Worm (Caenorhabditis elegans): Measurements from ENCODE around the gene F45C12.17.
"Not testable (repeated sequence)": the region's sequence is repeated elsewhere in the genome, so short reads cannot be mapped to it uniquely, and the experiment has no call there.

F45C12.17 gene

DNA sequence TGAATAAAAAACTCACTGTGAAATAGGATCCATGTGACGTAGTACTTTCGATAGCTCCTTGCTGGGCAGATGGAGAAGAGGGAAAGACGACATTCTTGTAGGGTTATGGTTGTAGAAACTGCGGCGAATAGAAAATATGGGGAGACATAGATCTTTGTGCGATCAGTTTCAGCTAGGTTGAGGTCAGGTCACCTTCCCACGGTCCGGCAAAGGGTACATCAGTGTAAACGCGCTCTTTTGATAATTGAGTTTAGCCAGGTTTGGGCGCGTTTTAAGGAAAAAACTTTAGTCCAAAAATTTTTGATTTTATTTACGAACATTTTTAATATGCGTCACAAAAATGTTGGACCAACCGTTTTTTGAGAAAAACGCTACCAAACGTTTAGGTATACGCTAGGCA lies 30.2 kb downstream of the F45C12.17 start, which contains the start of gene F36H5.17:
Gene F36H5.17, minus strand, starts transcription at position 101 of the 400 bp plus-strand sequence.
- TF ChIP-seq W03F9.2 (tag; optimal IDR thresholded peaks at IDR 0.05) (no peak), dao-5 (tag; optimal IDR thresholded peaks at IDR 0.05) (no peak), him-1 (tag; optimal IDR thresholded peaks at IDR 0.05) (no peak)

DNA sequence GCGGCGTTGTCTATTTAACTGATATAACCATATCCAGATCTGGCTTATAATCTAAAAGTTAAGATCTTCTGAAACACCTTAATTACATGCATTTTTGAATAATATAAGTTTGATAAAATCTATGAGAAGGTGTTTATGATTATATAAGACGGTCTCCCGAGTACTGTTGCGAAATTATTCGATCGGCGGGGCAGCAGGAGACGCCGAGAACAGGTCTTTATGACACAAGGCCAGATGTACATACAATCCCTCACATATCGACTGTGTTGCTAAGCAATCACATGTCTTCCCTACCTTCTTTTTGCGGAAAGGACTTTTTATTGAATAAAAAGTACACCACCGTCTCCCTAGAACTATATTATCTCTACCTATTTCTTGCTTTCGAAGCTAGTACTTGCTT lies 30.7 kb downstream of the F45C12.17 start, which contains the start of gene fbxb-53:
Gene fbxb-53, plus strand, starts transcription at position 301 of the 400 bp plus-strand sequence.
- no peak for TF ChIP-seq him-1 (tag; optimal IDR thresholded peaks at IDR 0.05)
- TF ChIP-seq dao-5 (tag; optimal IDR thresholded peaks at IDR 0.05) = no peak
- no peak for TF ChIP-seq W03F9.2 (tag; optimal IDR thresholded peaks at IDR 0.05)

DNA sequence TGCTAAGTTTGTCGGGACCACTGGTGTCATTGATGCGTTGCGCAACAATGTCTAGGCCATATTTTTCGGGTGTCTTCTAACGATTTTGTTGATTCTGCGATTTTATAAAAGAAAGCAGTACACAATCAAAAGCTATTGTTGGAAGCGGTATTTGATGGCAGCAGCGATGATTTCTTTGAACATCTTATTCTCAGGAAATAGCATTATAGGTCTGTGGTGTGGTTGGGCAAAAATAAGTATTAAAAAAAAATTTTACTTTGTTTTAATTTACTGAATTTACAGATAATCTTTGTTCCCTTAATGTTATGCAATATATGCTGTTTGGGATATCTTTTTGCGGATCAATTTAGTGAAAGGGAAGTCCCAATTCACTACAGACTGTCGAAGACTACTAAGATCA lies 31.1 kb downstream of the F45C12.17 start, which contains the start of gene F36H5.10:
Gene F36H5.10, plus strand, starts transcription at position 301 of the 400 bp plus-strand sequence.
- TF ChIP-seq dao-5 (tag; optimal IDR thresholded peaks at IDR 0.05) = no peak
- no peak for TF ChIP-seq him-1 (tag; optimal IDR thresholded peaks at IDR 0.05)
- no peak for TF ChIP-seq W03F9.2 (tag; optimal IDR thresholded peaks at IDR 0.05)

DNA sequence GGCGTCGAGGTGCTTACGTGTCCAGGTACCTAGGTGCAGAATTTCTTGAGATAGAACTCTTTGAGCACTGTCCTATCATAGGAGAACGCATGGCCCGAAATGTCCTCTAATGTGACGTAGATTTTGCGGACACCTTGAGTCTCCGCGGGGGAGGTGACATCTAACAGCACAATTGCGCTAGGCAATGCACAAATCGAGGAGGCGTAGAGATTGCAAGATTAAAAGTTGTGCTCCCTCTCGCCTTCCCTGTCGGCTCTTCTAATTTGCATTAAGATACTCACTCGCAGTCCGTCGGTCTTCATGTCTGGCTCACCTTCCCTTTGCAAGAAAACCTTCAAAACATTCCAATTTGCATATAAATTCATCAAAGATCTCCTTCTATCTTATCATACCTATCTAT lies 33.7 kb downstream of the F45C12.17 start, which contains the start of gene F36H5.18:
Gene F36H5.18, plus strand, starts transcription at position 301 of the 400 bp plus-strand sequence.
- TF ChIP-seq W03F9.2 (tag; optimal IDR thresholded peaks at IDR 0.05) (no peak), him-1 (tag; optimal IDR thresholded peaks at IDR 0.05) (no peak), dao-5 (tag; optimal IDR thresholded peaks at IDR 0.05) (no peak)

DNA sequence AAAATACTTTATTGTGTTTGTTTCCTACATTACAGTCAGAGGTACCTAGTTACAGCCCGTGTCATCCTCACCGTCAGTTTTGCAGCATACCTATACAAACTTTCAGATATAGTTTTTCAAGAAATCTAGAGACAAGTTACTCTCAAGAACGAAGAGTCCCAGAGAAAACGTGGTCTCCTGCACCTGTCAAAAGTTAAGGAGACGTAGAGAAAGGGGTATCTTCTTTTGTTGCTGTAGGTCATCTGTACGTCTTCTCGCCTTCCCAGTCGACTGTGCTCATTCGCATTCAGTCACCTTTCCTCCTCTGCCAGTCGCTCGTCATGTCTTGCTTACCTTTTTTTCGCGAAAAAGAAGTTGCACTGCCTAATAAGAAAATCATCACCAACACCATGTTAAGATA lies 35.7 kb downstream of the F45C12.17 start, which contains the start of gene F36H5.4:
Gene F36H5.4, plus strand, starts transcription at position 301 of the 400 bp plus-strand sequence.
- TF ChIP-seq dao-5 (tag; optimal IDR thresholded peaks at IDR 0.05) = no peak
- no peak for TF ChIP-seq W03F9.2 (tag; optimal IDR thresholded peaks at IDR 0.05)

DNA sequence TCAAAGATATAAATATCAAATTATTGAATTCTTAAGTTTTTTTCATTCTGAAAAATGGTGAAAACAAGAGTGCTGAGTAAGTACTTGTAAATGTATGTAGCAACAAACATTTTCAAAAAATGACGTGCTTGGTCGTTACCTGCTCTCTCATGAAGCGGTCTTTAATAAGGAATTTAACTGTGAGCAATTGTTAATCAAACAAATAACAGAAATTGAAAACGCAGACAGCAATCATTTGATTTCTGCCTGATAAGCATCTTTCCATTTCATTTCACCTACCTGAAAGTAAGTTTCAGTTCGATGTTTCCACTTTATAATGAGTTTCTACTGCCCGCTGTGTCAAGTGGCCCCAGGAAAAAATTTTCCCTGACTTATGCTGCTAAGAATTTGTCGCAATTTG lies 37.2 kb downstream of the F45C12.17 start, which contains the start of gene math-28:
Gene math-28, plus strand, starts transcription at position 301 of the 400 bp plus-strand sequence.
- TF ChIP-seq dao-5 (tag; optimal IDR thresholded peaks at IDR 0.05) = no peak
- no peak for TF ChIP-seq W03F9.2 (tag; optimal IDR thresholded peaks at IDR 0.05)
- TF ChIP-seq him-1 (tag; optimal IDR thresholded peaks at IDR 0.05) = no peak

DNA sequence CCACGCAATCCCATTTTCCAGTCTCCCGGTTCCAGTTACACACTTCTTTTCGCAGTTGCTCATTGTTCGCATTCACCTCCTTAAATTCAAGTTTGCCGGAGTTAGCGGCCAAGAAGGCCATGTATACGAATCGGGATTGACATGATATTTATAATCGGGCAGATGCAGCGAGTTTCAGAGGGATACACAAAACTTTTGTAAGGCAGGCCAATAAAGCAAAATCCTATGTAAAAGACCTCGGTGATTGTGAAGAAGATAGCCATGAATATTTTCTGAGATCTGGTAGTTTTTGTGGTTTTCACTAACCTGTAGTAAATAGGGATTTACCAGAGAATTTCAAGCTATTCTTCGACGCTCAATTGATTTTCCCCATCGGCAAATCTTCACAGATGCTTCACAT lies 40.8 kb downstream of the F45C12.17 start:
- TF ChIP-seq W03F9.2 (tag; optimal IDR thresholded peaks at IDR 0.05) (no peak), dao-5 (tag; optimal IDR thresholded peaks at IDR 0.05) (no peak), him-1 (tag; optimal IDR thresholded peaks at IDR 0.05) (no peak)

DNA sequence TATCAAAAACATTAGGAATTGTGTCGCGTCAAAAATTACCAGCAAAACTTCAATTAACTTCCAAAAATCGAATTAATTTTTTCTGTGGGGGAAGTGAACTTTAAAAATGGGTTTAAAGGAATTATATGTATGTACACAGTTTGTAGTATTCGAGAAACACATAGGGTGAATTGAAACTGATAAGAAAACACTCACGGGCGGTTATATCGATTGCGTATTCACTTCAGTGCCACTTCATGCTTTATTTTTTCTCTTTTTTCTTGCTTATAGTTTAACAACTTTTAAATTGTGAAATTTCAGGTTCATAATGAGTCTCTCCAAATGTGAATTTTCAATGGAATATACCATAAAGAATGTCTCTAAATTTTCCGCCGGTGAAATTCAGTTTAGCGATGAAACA lies 45.4 kb downstream of the F45C12.17 start, which contains the start of gene math-26:
Gene math-26, plus strand, starts transcription at position 301 of the 400 bp plus-strand sequence.
- not testable (repeated sequence) for TF ChIP-seq him-1, W03F9.2, dao-5 (tag; optimal IDR thresholded peaks at IDR 0.05)

DNA sequence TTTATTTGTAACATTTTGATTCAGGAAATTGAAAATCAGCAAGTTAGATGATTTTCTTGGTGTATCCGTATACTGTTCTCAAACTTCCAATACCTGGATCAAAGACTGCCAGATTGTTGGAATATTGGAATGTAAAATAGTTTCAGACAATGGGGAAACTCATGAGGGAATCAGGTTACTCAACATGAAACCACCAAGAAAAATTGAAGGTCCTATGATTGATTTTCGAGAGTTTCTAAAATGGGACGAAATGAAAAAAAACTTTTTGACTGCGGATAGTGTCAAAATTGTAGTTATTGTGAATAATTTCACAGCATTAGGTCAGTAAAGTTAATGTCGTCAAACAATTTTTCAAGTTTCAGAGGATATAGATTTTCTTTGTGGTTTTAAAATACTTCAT lies 45.9 kb downstream of the F45C12.17 start, which contains the start of gene math-3:
Gene math-3, plus strand, starts transcription at position 301 of the 400 bp plus-strand sequence.
- no peak for TF ChIP-seq W03F9.2 (tag; optimal IDR thresholded peaks at IDR 0.05)
- TF ChIP-seq dao-5 (tag; optimal IDR thresholded peaks at IDR 0.05) = no peak
- TF ChIP-seq him-1 (tag; optimal IDR thresholded peaks at IDR 0.05) = no peak

DNA sequence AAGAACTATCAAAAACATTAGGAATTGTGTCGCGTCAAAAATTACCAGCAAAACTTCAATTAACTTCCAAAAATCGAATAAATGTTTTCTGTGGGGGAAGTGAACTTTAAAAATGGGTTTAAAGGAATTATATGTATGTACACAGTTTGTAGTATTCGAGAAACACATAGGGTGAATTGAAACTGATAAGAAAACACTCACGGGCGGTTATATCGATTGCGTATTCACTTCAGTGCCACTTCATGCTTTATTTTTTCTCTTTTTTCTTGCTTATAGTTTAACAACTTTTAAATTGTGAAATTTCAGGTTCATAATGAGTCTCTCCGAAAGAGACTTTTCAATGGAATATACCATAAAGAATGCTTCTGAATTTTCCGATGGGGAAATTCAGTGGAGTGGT lies 49.3 kb downstream of the F45C12.17 start, which contains the start of gene F36H5.14:
Gene F36H5.14, plus strand, starts transcription at position 301 of the 400 bp plus-strand sequence.
- not testable (repeated sequence) for TF ChIP-seq W03F9.2, dao-5, him-1 (tag; optimal IDR thresholded peaks at IDR 0.05)
